Fruit fly (Drosophila melanogaster): Measurements from ENCODE around the gene MED30.

The MED30 gene

DNA sequence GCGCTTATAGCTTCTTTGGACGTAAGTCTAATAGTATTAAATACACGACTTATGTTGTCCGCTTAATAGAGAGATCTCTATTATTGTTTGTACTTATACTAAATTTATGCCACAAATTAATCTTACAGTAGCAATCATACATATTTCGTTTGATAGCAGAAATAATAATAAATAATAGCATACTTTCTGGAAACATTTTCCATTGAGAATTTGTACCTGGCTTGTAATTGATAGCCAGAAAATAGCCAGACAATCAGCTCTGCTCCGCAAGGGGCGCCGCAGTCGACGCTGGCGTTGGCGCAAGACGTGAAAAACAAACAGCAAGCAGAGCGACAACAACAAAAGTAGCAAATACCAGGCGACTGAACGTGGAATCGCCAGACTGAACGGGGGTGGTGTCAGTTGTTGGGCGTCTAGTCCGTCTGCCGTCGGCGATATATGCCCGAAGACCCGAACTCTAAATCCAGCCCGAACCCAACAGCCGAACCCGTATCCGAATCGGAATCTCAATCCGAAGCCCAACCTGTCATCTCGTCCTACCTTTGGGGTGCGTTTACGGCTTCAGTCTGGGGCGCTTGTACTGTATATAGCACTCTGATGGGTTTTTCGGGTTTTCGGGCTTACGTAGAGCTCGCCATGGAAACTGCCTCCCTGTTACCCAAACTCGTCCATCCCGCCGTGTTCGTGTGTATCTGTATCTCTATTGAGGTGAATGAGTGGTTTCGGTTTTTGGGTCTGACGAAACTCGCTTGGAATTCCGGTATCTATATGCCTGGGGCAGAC lies 45.7 kb upstream of the MED30 start (continued):
- TF ChIP-seq Max (GFP tag; optimal IDR thresholded peaks at IDR 0.05) (peak; percentile 28), cato (GFP tag; optimal IDR thresholded peaks at IDR 0.05; ENCODE audit: borderline replicate concordance) (peak; percentile 29), corto (GFP tag; optimal IDR thresholded peaks at IDR 0.05) (no peak), Aef1 (GFP tag; IDR thresholded peaks at IDR 0.05) (no peak), CG6765 (GFP tag; optimal IDR thresholded peaks at IDR 0.05) (no peak), CG1602 (GFP tag; optimal IDR thresholded peaks at IDR 0.05) (peak; percentile 63), CG43689 (GFP tag; IDR thresholded peaks at IDR 0.05) (no peak), CG11504 (tag; optimal IDR thresholded peaks at IDR 0.05) (peak; percentile 47), slbo (GFP tag; IDR thresholded peaks at IDR 0.05) (no peak), CG9727 (GFP tag; optimal IDR thresholded peaks at IDR 0.05) (peak; percentile 51), CG30403 (GFP tag; optimal IDR thresholded peaks at IDR 0.05) (peak; percentile 66), Bdp1 (GFP tag; optimal IDR thresholded peaks at IDR 0.05) (peak; percentile 1), CG10209 (GFP tag; optimal IDR thresholded peaks at IDR 0.05) (peak; percentile 97), bbx (GFP tag; IDR thresholded peaks at IDR 0.05; ENCODE audit: partially characterized antibody) (0 out of 2 replicates have a peak, but pooled peaks have one; percentile 10), Jarid2 (GFP tag; optimal IDR thresholded peaks at IDR 0.05) (no peak), gcm2 (GFP tag; optimal IDR thresholded peaks at IDR 0.05) (no peak), CG32772 (GFP tag; IDR thresholded peaks at IDR 0.05) (no peak), ash1 (GFP tag; optimal IDR thresholded peaks at IDR 0.05) (no peak), Dbx (GFP tag; IDR thresholded peaks at IDR 0.05) (no peak), CG7963 (GFP tag; IDR thresholded peaks at IDR 0.05; ENCODE audit: partially characterized antibody) (no peak), CG2875 (GFP tag; optimal IDR thresholded peaks at IDR 0.05) (no peak), pb (GFP tag; optimal IDR thresholded peaks at IDR 0.05) (no peak), CTCF (GFP tag; optimal IDR thresholded peaks at IDR 0.05) (no peak), CG30020 (tag; optimal IDR thresholded peaks at IDR 0.05) (no peak), CG3065 (GFP tag; optimal IDR thresholded peaks at IDR 0.05) (no peak), CG2116 (GFP tag; optimal IDR thresholded peaks at IDR 0.05) (no peak), CG7556 (GFP tag; optimal IDR thresholded peaks at IDR 0.05) (peak; percentile 77), CG10321 (GFP tag; IDR thresholded peaks at IDR 0.05) (no peak), CG17186 (GFP tag; optimal IDR thresholded peaks at IDR 0.05) (no peak), onecut (GFP tag; IDR thresholded peaks at IDR 0.05) (no peak), CG33213 (GFP tag; optimal IDR thresholded peaks at IDR 0.05) (no peak), CG17829 (tag; optimal IDR thresholded peaks at IDR 0.05) (peak; percentile 13), Dad (GFP tag; optimal IDR thresholded peaks at IDR 0.05) (peak; percentile 2), sna (GFP tag; IDR thresholded peaks at IDR 0.05; ENCODE audit: partially characterized antibody) (no peak), CG10979 (tag; optimal IDR thresholded peaks at IDR 0.05) (peak; percentile 25), gcm (GFP tag; optimal IDR thresholded peaks at IDR 0.05) (no peak), CG15269 (tag; optimal IDR thresholded peaks at IDR 0.05) (peak; percentile 40), Dll (GFP tag; IDR thresholded peaks at IDR 0.05; ENCODE audit: partially characterized antibody) (peak; percentile 14; the same call in 1 of the 4 replicates), Scr (GFP tag; IDR thresholded peaks at IDR 0.05; ENCODE audit: partially characterized antibody) (no peak), Hey (tag; optimal IDR thresholded peaks at IDR 0.05) (no peak), CG3995 (GFP tag; optimal IDR thresholded peaks at IDR 0.05) (no peak), CG12219 (GFP tag; optimal IDR thresholded peaks at IDR 0.05) (no peak), B-H1 (GFP tag; IDR thresholded peaks at IDR 0.05) (no peak), fd3F (GFP tag; optimal IDR thresholded peaks at IDR 0.05) (peak; percentile 11), C15 (GFP tag; IDR thresholded peaks at IDR 0.05) (no peak), Usf (GFP tag; optimal IDR thresholded peaks at IDR 0.05) (peak; percentile 42), CG17328 (GFP tag; IDR thresholded peaks at IDR 0.05) (no peak), ttk (GFP tag; IDR thresholded peaks at IDR 0.05) (peak; percentile 36; the same call in 1 of the 2 replicates), unpg (GFP tag; optimal IDR thresholded peaks at IDR 0.05) (peak; percentile 38)

All from whole organism, embryonic.